Worm (Caenorhabditis elegans) whole organism, late embryonic: ENCODE results near the gene dnpp-1.

Experiments
- ama-1 ChIP-seq: fragments of 150-350 bp; optimal IDR thresholded peaks from 2 replicates; lab custom pipeline; 2014
- ceh-19 ChIP-seq: fragments of 200-800 bp; sonication (Bioruptor generic); optimal IDR thresholded peaks from 2 replicates; lab custom pipeline; 2018; ENCODE audit warnings: mild to moderate bottlenecking, missing genetic modification characterization, missing compliant biosample characterization
- ceh-9 ChIP-seq: sonication (generic microtip); optimal IDR thresholded peaks from 2 replicates; lab custom pipeline; 2016; ENCODE audit warnings: mild to moderate bottlenecking, missing genetic modification characterization, inconsistent platforms, missing compliant biosample characterization
- che-1 ChIP-seq: sonication (generic microtip); optimal IDR thresholded peaks from 2 replicates; lab custom pipeline; 2016; ENCODE audit warnings: mild to moderate bottlenecking, missing genetic modification characterization, missing compliant biosample characterization
- ets-4 ChIP-seq: sonication (generic microtip); optimal IDR thresholded peaks from 2 replicates; lab custom pipeline; 2016; ENCODE audit warnings: missing genetic modification characterization, missing compliant biosample characterization
- hlh-30 ChIP-seq: sonication (generic microtip); optimal IDR thresholded peaks from 2 replicates; lab custom pipeline; 2017; ENCODE audit warnings: antibody characterized with exemption, missing genetic modification characterization, missing compliant biosample characterization; ENCODE audit not compliant: insufficient read depth
- hlh-6 ChIP-seq: sonication (generic microtip); optimal IDR thresholded peaks from 2 replicates; lab custom pipeline; 2016; ENCODE audit warnings: missing genotype, missing genetic modification characterization, missing compliant biosample characterization
- lim-6 ChIP-seq: sonication (generic microtip); optimal IDR thresholded peaks from 2 replicates; lab custom pipeline; 2016; ENCODE audit warnings: missing genetic modification characterization, missing compliant biosample characterization
- nhr-11 ChIP-seq: fragments of 150-350 bp; optimal IDR thresholded peaks from 2 replicates; lab custom pipeline; 2014; ENCODE audit warnings: missing biosample characterization, missing genetic modification characterization
- pax-1 ChIP-seq: fragments of 150-350 bp; optimal IDR thresholded peaks from 2 replicates; lab custom pipeline; 2014; ENCODE audit warnings: missing biosample characterization, missing genetic modification characterization
- unc-55 ChIP-seq: sonication (generic microtip); optimal IDR thresholded peaks from 2 replicates; lab custom pipeline; 2017; ENCODE audit warnings: missing biosample characterization, missing genetic modification reagents, missing genetic modification characterization

DNA sequence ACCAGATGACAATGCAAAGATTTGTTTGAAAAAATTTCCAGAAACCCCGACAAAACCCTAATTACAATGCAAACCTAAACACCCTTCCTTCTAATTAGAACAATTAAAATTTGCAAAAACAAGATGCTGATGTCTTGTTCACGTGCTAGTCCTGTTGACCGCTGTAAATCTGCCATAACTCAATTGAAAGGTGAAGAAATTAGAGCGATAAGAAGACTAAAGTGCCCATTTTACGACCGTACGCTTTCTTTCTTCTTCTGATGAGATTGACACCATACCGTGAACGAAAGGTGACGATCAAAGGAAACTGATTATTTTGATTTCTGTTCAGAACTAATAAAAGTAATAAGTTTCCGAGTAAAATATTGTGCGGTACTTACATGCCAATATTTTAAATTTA, 50.1 kb downstream of the dnpp-1 start:
- TF ChIP-seq ets-4, result no peak
- no peak for TF ChIP-seq ama-1 (lab: Kevin White, UChicago)
- TF ChIP-seq pax-1 (tag; lab: Kevin White, UChicago), result no peak
- no peak for TF ChIP-seq ceh-19 (GFP tag; lab: Kevin White, UChicago)
- no peak for TF ChIP-seq hlh-6 (tag; lab: Kevin White, UChicago)
- TF ChIP-seq lim-6, result no peak
- no peak for TF ChIP-seq nhr-11 (tag; lab: Kevin White, UChicago)
- TF ChIP-seq ceh-9 (tag; lab: Kevin White, UChicago), result no peak
- no peak for TF ChIP-seq unc-55 (GFP tag; lab: Kevin White, UChicago)
- no peak for TF ChIP-seq che-1 (tag; lab: Kevin White, UChicago)
- TF ChIP-seq hlh-30 (tag; lab: Kevin White, UChicago), result no peak
